Worm (Caenorhabditis elegans) whole organism, young adult: Measurements from ENCODE around the gene kin-15.

Experiments used
- C17E4.6 ChIP-seq: fragments of 200-800 bp; sonication (Bioruptor generic); IDR thresholded peaks from 2 replicates; pipeline ENCODE4 v1.3.6; 2022; ENCODE audit warnings: missing genetic modification reagents, missing genetic modification characterization, missing compliant biosample characterization
- F23B12.7 ChIP-seq: sonication (generic microtip); optimal IDR thresholded peaks from 2 replicates; lab custom pipeline; 2017; ENCODE audit warnings: missing genetic modification characterization, mild to moderate bottlenecking, missing compliant biosample characterization, antibody characterized with exemption, moderate library complexity; ENCODE audit not compliant: insufficient read depth
- F33H1.4 ChIP-seq: fragments of 200-800 bp; sonication (Bioruptor generic); IDR thresholded peaks from 2 replicates; pipeline ENCODE4 v1.3.6; 2022; ENCODE audit warnings: missing genetic modification reagents, missing genetic modification characterization, missing compliant biosample characterization
- F52B5.7 ChIP-seq: sonication (generic microtip); optimal IDR thresholded peaks from 2 replicates; lab custom pipeline; 2016; ENCODE audit warnings: mild to moderate bottlenecking, missing genetic modification characterization, missing compliant biosample characterization
- F57C9.4 ChIP-seq: sonication (generic microtip); optimal IDR thresholded peaks from 2 replicates; lab custom pipeline; 2017; ENCODE audit warnings: mild to moderate bottlenecking, missing genetic modification characterization, missing compliant biosample characterization
- K11D2.4 ChIP-seq: fragments of 200-800 bp; sonication (Bioruptor generic); IDR thresholded peaks from 2 replicates; pipeline ENCODE4 v1.3.6; 2022; ENCODE audit warnings: missing genetic modification reagents, missing genetic modification characterization, missing compliant biosample characterization
- ZK185.1 ChIP-seq: sonication (generic microtip); optimal IDR thresholded peaks from 2 replicates; lab custom pipeline; 2016; ENCODE audit warnings: mild to moderate bottlenecking, missing genetic modification characterization, missing compliant biosample characterization; ENCODE audit not compliant: poor library complexity, severe bottlenecking
- ama-1 ChIP-seq, 3 experiments: fragments of 150-350 bp in 1 of 3; sonication (generic microtip) in 2 of 3; optimal IDR thresholded peaks; 2 replicates each; lab custom pipeline; 2014 to 2018; ENCODE audit warnings: missing biosample characterization in 2 of 3, missing genetic modification characterization in 2 of 3, missing genetic modification reagents in 2 of 3
- atf-7 ChIP-seq: sonication (generic microtip); optimal IDR thresholded peaks from 2 replicates; lab custom pipeline; 2017; ENCODE audit warnings: mild to moderate bottlenecking, missing genetic modification characterization, missing compliant biosample characterization
- athp-1 ChIP-seq: sonication (generic microtip); optimal IDR thresholded peaks from 2 replicates; lab custom pipeline; 2017; ENCODE audit warnings: mild to moderate bottlenecking, missing genetic modification characterization, missing compliant biosample characterization
- cebp-2 ChIP-seq: fragments of 200-800 bp; sonication (Bioruptor generic); IDR thresholded peaks from 2 replicates; pipeline ENCODE4 v1.3.6; 2022; ENCODE audit warnings: missing genetic modification characterization, missing compliant biosample characterization
- ceh-27 ChIP-seq: fragments of 200-800 bp; sonication (Bioruptor generic); optimal IDR thresholded peaks from 2 replicates; lab custom pipeline; 2018; ENCODE audit warnings: mild to moderate bottlenecking, missing genetic modification characterization, moderate library complexity, missing compliant biosample characterization
- ceh-40 ChIP-seq: fragments of 200-800 bp; sonication (Bioruptor generic); IDR thresholded peaks from 2 replicates; pipeline ENCODE4 v1.3.6; 2022; ENCODE audit warnings: missing genetic modification characterization, missing compliant biosample characterization
- ceh-58 ChIP-seq: fragments of 200-800 bp; sonication (Bioruptor generic); IDR thresholded peaks from 2 replicates; pipeline ENCODE4 v1.3.6; 2022; ENCODE audit warnings: missing genetic modification characterization, missing compliant biosample characterization
- chd-7 ChIP-seq: sonication (generic microtip); optimal IDR thresholded peaks from 2 replicates; lab custom pipeline; 2016; ENCODE audit warnings: mild to moderate bottlenecking, missing genetic modification characterization, moderate library complexity, missing compliant biosample characterization
- dpff-1 ChIP-seq: sonication (generic microtip); optimal IDR thresholded peaks from 2 replicates; lab custom pipeline; 2017; ENCODE audit warnings: mild to moderate bottlenecking, missing genetic modification characterization, missing compliant biosample characterization
- ekl-4 ChIP-seq: fragments of 200-800 bp; sonication (Bioruptor generic); IDR thresholded peaks from 2 replicates; pipeline ENCODE4 v1.3.6; 2022; ENCODE audit warnings: missing genetic modification reagents, missing genetic modification characterization, missing compliant biosample characterization
- ets-4 ChIP-seq: fragments of 200-800 bp; sonication (Bioruptor generic); optimal IDR thresholded peaks from 2 replicates; lab custom pipeline; 2018; ENCODE audit warnings: mild to moderate bottlenecking, missing genetic modification characterization, missing compliant biosample characterization
- gei-17 ChIP-seq: fragments of 200-800 bp; sonication (Bioruptor generic); optimal IDR thresholded peaks from 2 replicates; lab custom pipeline; 2018; ENCODE audit warnings: mild to moderate bottlenecking, missing genetic modification characterization, missing compliant biosample characterization
- hmg-1.2 ChIP-seq: fragments of 200-800 bp; sonication (Bioruptor generic); IDR thresholded peaks from 2 replicates; pipeline ENCODE4 v1.3.6; 2022; ENCODE audit warnings: missing genetic modification reagents, missing genetic modification characterization, missing compliant biosample characterization
- hrde-1 ChIP-seq: sonication (generic microtip); optimal IDR thresholded peaks from 2 replicates; lab custom pipeline; 2016; ENCODE audit warnings: missing genetic modification characterization, mild to moderate bottlenecking, missing compliant biosample characterization, moderate library complexity, missing genotype, missing genetic modification reagents, borderline replicate concordance
- let-526 ChIP-seq: fragments of 200-800 bp; sonication (Bioruptor generic); IDR thresholded peaks from 2 replicates; pipeline ENCODE4 v1.3.6; 2022; ENCODE audit warnings: missing genetic modification reagents, missing genetic modification characterization, missing compliant biosample characterization
- lin-35 ChIP-seq, 3 experiments: fragments of 150-350 bp in 2 of 3; sonication (generic microtip) in 1 of 3; optimal IDR thresholded peaks; 2 replicates each; lab custom pipeline; 2014 to 2018; ENCODE audit warnings: missing biosample characterization in 3 of 3, missing genetic modification characterization in 3 of 3, missing genetic modification reagents in 3 of 3
- lir-1 ChIP-seq: fragments of 200-800 bp; sonication (Bioruptor generic); conservative IDR thresholded peaks from 2 replicates; pipeline ENCODE4 v1.3.6; 2022; ENCODE audit warnings: missing genetic modification reagents, missing genetic modification characterization, missing compliant biosample characterization
- nhr-120 ChIP-seq: fragments of 200-800 bp; sonication (Bioruptor generic); IDR thresholded peaks from 2 replicates; pipeline ENCODE4 v1.3.6; 2022; ENCODE audit warnings: missing genetic modification characterization, missing compliant biosample characterization
- nhr-80 ChIP-seq: sonication (generic microtip); optimal IDR thresholded peaks from 2 replicates; lab custom pipeline; 2016; ENCODE audit warnings: missing genetic modification characterization, missing compliant biosample characterization
- pbrm-1 ChIP-seq: fragments of 200-800 bp; sonication (Bioruptor generic); IDR thresholded peaks from 2 replicates; pipeline ENCODE4 v1.3.6; 2022; ENCODE audit warnings: missing genetic modification reagents, missing genetic modification characterization, missing compliant biosample characterization
- rcor-1 ChIP-seq: fragments of 200-800 bp; sonication (Bioruptor generic); IDR thresholded peaks from 2 replicates; pipeline ENCODE4 v1.3.6; 2022; ENCODE audit warnings: missing genetic modification reagents, missing genetic modification characterization, missing compliant biosample characterization
- rec-8 ChIP-seq, 2 experiments: sonication (generic microtip); optimal IDR thresholded peaks; 2 replicates each; lab custom pipeline; 2016; ENCODE audit warnings: mild to moderate bottlenecking in 2 of 2, missing genetic modification characterization in 2 of 2, missing genetic modification reagents in 2 of 2, missing genotype in 2 of 2, missing biosample characterization in 1 of 2, missing compliant biosample characterization in 1 of 2, moderate library complexity in 1 of 2
- sea-2 ChIP-seq: fragments of 200-800 bp; sonication (Bioruptor generic); IDR thresholded peaks from 2 replicates; pipeline ENCODE4 v1.3.6; 2022; ENCODE audit warnings: missing genetic modification characterization, missing compliant biosample characterization
- snpc-3.4 ChIP-seq: sonication (generic microtip); optimal IDR thresholded peaks from 2 replicates; lab custom pipeline; 2017; ENCODE audit warnings: missing genetic modification characterization, mild to moderate bottlenecking, missing compliant biosample characterization, antibody characterized with exemption, moderate library complexity, missing genotype, missing genetic modification reagents
- snpc-4 ChIP-seq, 5 experiments: fragments of 150-350 bp in 1 of 5; sonication (generic microtip) in 4 of 5; optimal IDR thresholded peaks; 2 replicates each; lab custom pipeline; 2014 to 2018; ENCODE audit warnings: missing genetic modification characterization in 5 of 5, missing biosample characterization in 3 of 5, antibody characterized with exemption in 2 of 5, mild to moderate bottlenecking in 2 of 5, missing compliant biosample characterization in 2 of 5, missing genotype in 2 of 5, moderate library complexity in 2 of 5, missing genetic modification reagents in 1 of 5
- tbx-9 ChIP-seq: sonication (generic microtip); optimal IDR thresholded peaks from 2 replicates; lab custom pipeline; 2016; ENCODE audit warnings: borderline replicate concordance, missing genetic modification characterization, inconsistent platforms, missing compliant biosample characterization
- unc-62 ChIP-seq: fragments of 150-350 bp; optimal IDR thresholded peaks from 2 replicates; lab custom pipeline; 2014; ENCODE audit warnings: missing biosample characterization, missing genetic modification reagents, missing genetic modification characterization
- zim-3 ChIP-seq: sonication (generic microtip); optimal IDR thresholded peaks from 2 replicates; lab custom pipeline; 2017; ENCODE audit warnings: mild to moderate bottlenecking, missing genetic modification characterization, moderate library complexity, missing compliant biosample characterization

kin-15 gene

ce11 chrII:9445368-9445767 lies 11.9 kb upstream of the kin-15 start, which contains the start of gene R09D1.13:
Gene R09D1.13 (minus strand): TSS chrII:9445468.
- TF ChIP-seq gei-17 (GFP tag; lab: Kevin White, UChicago), result no peak
- no peak for TF ChIP-seq ZK185.1 (tag; lab: Kevin White, UChicago)
- no peak for TF ChIP-seq nhr-120
- no peak for TF ChIP-seq ceh-27 (GFP tag; lab: Kevin White, UChicago)
- no peak for TF ChIP-seq zim-3 (tag; lab: Kevin White, UChicago)

ce11 chrII:9443522-9443921 lies 10.0 kb upstream of the kin-15 start, which contains the start of gene chil-15:
Gene chil-15 (minus strand): TSS chrII:9443622.
- TF ChIP-seq C17E4.6 (GFP tag; lab: Robert Waterston, UW) (no peak), K11D2.4 (GFP tag; lab: Robert Waterston, UW) (no peak), hrde-1 (tag; lab: Kevin White, UChicago) (no peak), atf-7 (tag; lab: Kevin White, UChicago) (no peak), F57C9.4 (tag; lab: Kevin White, UChicago) (no peak), rcor-1 (GFP tag; lab: Robert Waterston, UW) (no peak), lir-1 (GFP tag; lab: Robert Waterston, UW) (no peak), F23B12.7 (tag; lab: Kevin White, UChicago) (no peak), snpc-4 (GFP tag; optimal IDR thresholded peaks at IDR 0.05; lab: Kevin White, UChicago) (no peak), snpc-4 (tag; optimal IDR thresholded peaks at IDR 0.05; lab: Kevin White, UChicago) (no peak), cebp-2 (GFP tag; lab: Robert Waterston, UW) (no peak), tbx-9 (tag; lab: Kevin White, UChicago) (no peak), F52B5.7 (tag; lab: Kevin White, UChicago) (no peak), let-526 (no peak), hmg-1.2 (no peak), athp-1 (tag; lab: Kevin White, UChicago) (no peak), unc-62 (GFP tag; lab: Kevin White, UChicago) (no peak), ekl-4 (GFP tag; lab: Robert Waterston, UW) (no peak)

ce11 chrII:9441838-9442237 lies 8.3 kb upstream of the kin-15 start, which contains the start of gene chil-16:
Gene chil-16 (minus strand): TSS chrII:9441938.
- TF ChIP-seq rcor-1 (GFP tag; lab: Robert Waterston, UW), result no peak

DNA sequence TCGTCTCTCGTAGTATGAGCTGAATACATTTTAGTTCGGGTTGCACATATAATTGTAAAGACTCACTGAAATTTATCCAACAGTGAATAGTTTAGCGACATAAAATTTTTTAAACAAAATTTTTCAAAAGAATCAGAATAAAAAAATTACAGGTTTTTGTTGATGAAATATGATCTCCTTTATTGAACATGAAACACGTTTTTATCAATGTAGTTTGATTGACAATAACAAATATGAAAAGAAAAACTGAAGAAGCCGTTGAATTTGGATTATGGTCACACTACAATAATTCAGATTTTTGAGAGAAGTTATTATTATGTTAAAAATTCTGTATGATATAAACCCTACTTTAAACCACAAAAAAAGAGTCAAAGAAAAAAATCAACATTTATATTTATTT lies 6.6 kb upstream of the kin-15 start, which contains the start of gene chil-17:
Gene chil-17 (minus strand): TSS at position 101 of the 400 bp plus-strand sequence.
- TF ChIP-seq ceh-40 (no peak), lin-35 (GFP tag; optimal IDR thresholded peaks at IDR 0.05; lab: Kevin White, UChicago) (no peak), dpff-1 (no peak), sea-2 (GFP tag; lab: Robert Waterston, UW) (no peak), snpc-3.4 (tag; lab: Kevin White, UChicago) (no peak), rcor-1 (GFP tag; lab: Robert Waterston, UW) (no peak), rec-8 (tag; optimal IDR thresholded peaks at IDR 0.05; lab: Kevin White, UChicago) (no peak), ets-4 (no peak), ama-1 (optimal IDR thresholded peaks at IDR 0.05; lab: Kevin White, UChicago) (no peak), ama-1 (GFP tag; optimal IDR thresholded peaks at IDR 0.05; lab: Kevin White, UChicago) (no peak), nhr-80 (no peak), F33H1.4 (no peak), pbrm-1 (GFP tag; lab: Robert Waterston, UW) (no peak), zim-3 (tag; lab: Kevin White, UChicago) (no peak), chd-7 (no peak), ceh-58 (no peak)
- TF ChIP-seq, all 124 proteins: peak for 0
